Fruit fly (Drosophila melanogaster) whole organism, embryonic: ENCODE measurements around the gene Mco4.

ENCODE experiments used
- Atf6 ChIP-seq: fragments of 200-800 bp; sonication (Bioruptor generic); IDR thresholded peaks from 2 replicates; pipeline ENCODE4 v1.3.6; 2022; ENCODE audit warnings: missing biosample characterization, missing genetic modification characterization
- B-H1 ChIP-seq: fragments of 200-800 bp; sonication (Bioruptor generic); IDR thresholded peaks from 3 replicates; pipeline ENCODE4 v1.3.6; 2022; ENCODE audit warnings: missing biosample characterization, missing genetic modification characterization
- CG10147 ChIP-seq: fragments of 200-800 bp; sonication (Bioruptor generic); optimal IDR thresholded peaks from 2 replicates; lab custom pipeline; 2019; ENCODE audit warnings: missing biosample characterization, mild to moderate bottlenecking, missing genetic modification characterization, moderate library complexity
- CG11398 ChIP-seq: fragments of 200-800 bp; sonication (Bioruptor generic); optimal IDR thresholded peaks from 2 replicates; lab custom pipeline; 2016; ENCODE audit warnings: missing biosample characterization, missing genetic modification characterization
- CG11695 ChIP-seq: fragments of 200-800 bp; sonication (Bioruptor generic); IDR thresholded peaks from 3 replicates; pipeline ENCODE4 v1.3.6; 2022; ENCODE audit warnings: missing biosample characterization, missing genetic modification characterization
- CG1233 ChIP-seq: fragments of 200-800 bp; sonication (Bioruptor generic); optimal IDR thresholded peaks from 4 replicates; lab custom pipeline; 2018; ENCODE audit warnings: missing biosample characterization, mild to moderate bottlenecking, missing genetic modification characterization
- CG13624 ChIP-seq: fragments of 200-800 bp; sonication (Bioruptor generic); optimal IDR thresholded peaks from 2 replicates; lab custom pipeline; 2016; ENCODE audit warnings: missing biosample characterization, missing genetic modification characterization
- CG15269 ChIP-seq: fragments of 200-800 bp; sonication (Bioruptor generic); optimal IDR thresholded peaks from 2 replicates; lab custom pipeline; 2018; ENCODE audit warnings: missing biosample characterization, mild to moderate bottlenecking, missing genetic modification characterization, moderate library complexity
- CG16779 ChIP-seq: fragments of 200-800 bp; sonication (Bioruptor generic); IDR thresholded peaks from 2 replicates; pipeline ENCODE4 v1.3.6; 2022; ENCODE audit warnings: missing biosample characterization, missing genetic modification characterization
- CG18764 ChIP-seq: fragments of 200-800 bp; sonication (Bioruptor generic); optimal IDR thresholded peaks from 3 replicates; lab custom pipeline; 2016; ENCODE audit warnings: missing biosample characterization, missing genetic modification characterization
- CG2120 ChIP-seq: fragments of 200-800 bp; sonication (Bioruptor generic); optimal IDR thresholded peaks from 3 replicates; lab custom pipeline; 2016; ENCODE audit warnings: missing biosample characterization, missing genetic modification characterization
- CG30403 ChIP-seq: fragments of 200-800 bp; sonication (Bioruptor generic); optimal IDR thresholded peaks from 3 replicates; lab custom pipeline; 2016; ENCODE audit warnings: missing biosample characterization, missing genetic modification characterization
- CG33213 ChIP-seq: fragments of 200-800 bp; sonication (Bioruptor generic); optimal IDR thresholded peaks from 3 replicates; lab custom pipeline; 2016; ENCODE audit warnings: missing biosample characterization, missing genetic modification characterization
- CG3847 ChIP-seq: fragments of 200-800 bp; sonication (Bioruptor generic); IDR thresholded peaks from 2 replicates; pipeline ENCODE4 v1.3.6; 2022; ENCODE audit warnings: missing biosample characterization, missing genetic modification characterization
- CG4820 ChIP-seq: fragments of 200-800 bp; sonication (Bioruptor generic); optimal IDR thresholded peaks from 3 replicates; lab custom pipeline; 2016; ENCODE audit warnings: missing biosample characterization, missing genetic modification characterization
- CG8944 ChIP-seq: fragments of 200-800 bp; sonication (Bioruptor generic); optimal IDR thresholded peaks from 3 replicates; lab custom pipeline; 2016; ENCODE audit warnings: missing biosample characterization, missing genetic modification characterization
- CG9609 ChIP-seq: fragments of 200-800 bp; sonication (Bioruptor generic); optimal IDR thresholded peaks from 3 replicates; lab custom pipeline; 2016; ENCODE audit warnings: missing biosample characterization, missing genetic modification characterization
- CHES-1-like ChIP-seq: fragments of 200-800 bp; sonication (Bioruptor generic); optimal IDR thresholded peaks from 2 replicates; lab custom pipeline; 2016; ENCODE audit warnings: missing biosample characterization, missing genetic modification characterization
- Dad ChIP-seq: fragments of 200-800 bp; sonication (Bioruptor generic); optimal IDR thresholded peaks from 3 replicates; lab custom pipeline; 2016; ENCODE audit warnings: missing biosample characterization, missing genetic modification characterization
- Drgx ChIP-seq: fragments of 200-800 bp; sonication (Bioruptor generic); IDR thresholded peaks from 2 replicates; pipeline ENCODE4 v1.3.6; 2022; ENCODE audit warnings: missing biosample characterization, missing genetic modification characterization
- Gug ChIP-seq: fragments of 200-800 bp; sonication (Bioruptor generic); IDR thresholded peaks from 4 replicates; pipeline ENCODE4 v1.3.6; 2022; ENCODE audit warnings: missing biosample characterization, missing genetic modification characterization
- HLH54F ChIP-seq: fragments of 200-800 bp; sonication (Bioruptor generic); optimal IDR thresholded peaks from 3 replicates; lab custom pipeline; 2016; ENCODE audit warnings: missing biosample characterization, missing genetic modification characterization
- MBD-R2 ChIP-seq: fragments of 200-800 bp; sonication (Bioruptor generic); IDR thresholded peaks from 2 replicates; pipeline ENCODE4 v1.3.6; 2022; ENCODE audit warnings: missing biosample characterization, missing genetic modification characterization
- Meics ChIP-seq: fragments of 200-800 bp; sonication (Bioruptor generic); optimal IDR thresholded peaks from 2 replicates; lab custom pipeline; 2017; ENCODE audit warnings: missing biosample characterization, mild to moderate bottlenecking, missing genetic modification characterization
- Mes4 ChIP-seq: fragments of 200-800 bp; sonication (Bioruptor generic); optimal IDR thresholded peaks from 2 replicates; lab custom pipeline; 2016; ENCODE audit warnings: missing biosample characterization, missing genetic modification characterization
- Oli ChIP-seq: fragments of 200-800 bp; sonication (Bioruptor generic); optimal IDR thresholded peaks from 2 replicates; lab custom pipeline; 2018; ENCODE audit warnings: missing biosample characterization, mild to moderate bottlenecking, missing genetic modification characterization, moderate library complexity
- Ptx1 ChIP-seq: fragments of 200-800 bp; sonication (Bioruptor generic); IDR thresholded peaks from 2 replicates; pipeline ENCODE4 v1.3.6; 2022; ENCODE audit warnings: missing biosample characterization, missing genetic modification characterization
- Ssrp ChIP-seq: fragments of 200-800 bp; sonication (Bioruptor generic); optimal IDR thresholded peaks from 2 replicates; lab custom pipeline; 2018; ENCODE audit warnings: missing biosample characterization, mild to moderate bottlenecking, missing genetic modification characterization, moderate library complexity
- Trl ChIP-seq, 3 experiments: fragments of >200 bp in 2 of 3; fragments of 200-800 bp in 1 of 3; sonication (Bioruptor generic) in 1 of 3; optimal IDR thresholded peaks; 2 replicates in 1 of 3; 3 replicates in 2 of 3; lab custom pipeline; 2016 to 2017; ENCODE audit warnings: missing biosample characterization in 1 of 3, missing genetic modification characterization in 1 of 3
- Vsx1 ChIP-seq: fragments of 200-800 bp; sonication (Bioruptor generic); optimal IDR thresholded peaks from 2 replicates; lab custom pipeline; 2017; ENCODE audit warnings: missing biosample characterization, mild to moderate bottlenecking, missing genetic modification characterization, missing genetic modification reagents
- ab ChIP-seq: fragments of 200-800 bp; sonication (Bioruptor generic); optimal IDR thresholded peaks from 2 replicates; lab custom pipeline; 2016; ENCODE audit warnings: missing biosample characterization, missing genetic modification characterization
- ac ChIP-seq: fragments of 200-800 bp; sonication (Bioruptor generic); optimal IDR thresholded peaks from 3 replicates; lab custom pipeline; 2017; ENCODE audit warnings: missing biosample characterization, mild to moderate bottlenecking, missing genetic modification characterization
- ash1 ChIP-seq: fragments of 200-800 bp; sonication (Bioruptor generic); optimal IDR thresholded peaks from 2 replicates; lab custom pipeline; 2018; ENCODE audit warnings: missing biosample characterization, mild to moderate bottlenecking, missing genetic modification characterization
- btn ChIP-seq: fragments of 200-800 bp; sonication (Bioruptor generic); optimal IDR thresholded peaks from 2 replicates; lab custom pipeline; 2016; ENCODE audit warnings: missing biosample characterization, missing genetic modification characterization
- caup ChIP-seq: fragments of 200-800 bp; sonication (Bioruptor generic); optimal IDR thresholded peaks from 3 replicates; lab custom pipeline; 2017; ENCODE audit warnings: missing biosample characterization, mild to moderate bottlenecking, missing genetic modification characterization, moderate library complexity; ENCODE audit not compliant: severe bottlenecking
- crc ChIP-seq: fragments of 200-800 bp; sonication (Bioruptor generic); optimal IDR thresholded peaks from 2 replicates; lab custom pipeline; 2016; ENCODE audit warnings: missing biosample characterization, missing genetic modification characterization
- danr ChIP-seq: fragments of 200-800 bp; sonication (Bioruptor generic); IDR thresholded peaks from 2 replicates; pipeline ENCODE4 v1.3.6; 2022; ENCODE audit warnings: missing biosample characterization, missing genetic modification characterization
- disco-r ChIP-seq: fragments of 200-800 bp; sonication (Bioruptor generic); optimal IDR thresholded peaks from 2 replicates; lab custom pipeline; 2016; ENCODE audit warnings: missing biosample characterization, missing genetic modification characterization
- gce ChIP-seq: fragments of 200-800 bp; sonication (Bioruptor generic); IDR thresholded peaks from 3 replicates; pipeline ENCODE4 v1.3.6; 2022; ENCODE audit warnings: missing biosample characterization, missing genetic modification characterization
- gem ChIP-seq: fragments of 200-800 bp; sonication (Bioruptor generic); optimal IDR thresholded peaks from 2 replicates; lab custom pipeline; 2019; ENCODE audit warnings: missing biosample characterization, mild to moderate bottlenecking, missing genetic modification characterization, moderate library complexity
- jigr1 ChIP-seq: fragments of 200-800 bp; sonication (Bioruptor generic); IDR thresholded peaks from 3 replicates; pipeline ENCODE4 v1.3.6; 2022; ENCODE audit warnings: missing biosample characterization, missing genetic modification characterization
- jing ChIP-seq: fragments of 200-800 bp; sonication (Bioruptor generic); optimal IDR thresholded peaks from 2 replicates; lab custom pipeline; 2018; ENCODE audit warnings: missing biosample characterization, mild to moderate bottlenecking, missing genetic modification characterization
- kni ChIP-seq: fragments of 200-800 bp; sonication (Bioruptor generic); optimal IDR thresholded peaks from 3 replicates; lab custom pipeline; 2017; ENCODE audit warnings: mild to moderate bottlenecking, missing biosample characterization, missing genetic modification reagents, missing genetic modification characterization
- mam ChIP-seq: fragments of 200-800 bp; sonication (Bioruptor generic); optimal IDR thresholded peaks from 3 replicates; lab custom pipeline; 2016; ENCODE audit warnings: missing biosample characterization, missing genetic modification characterization
- org-1 ChIP-seq: fragments of 200-800 bp; sonication (Bioruptor generic); optimal IDR thresholded peaks from 2 replicates; lab custom pipeline; 2017; ENCODE audit warnings: missing biosample characterization, missing genetic modification characterization
- pfk ChIP-seq: fragments of 200-800 bp; sonication (Bioruptor generic); optimal IDR thresholded peaks from 2 replicates; lab custom pipeline; 2018; ENCODE audit warnings: missing biosample characterization, mild to moderate bottlenecking, missing genetic modification characterization, moderate library complexity
- pzg ChIP-seq: fragments of 200-800 bp; sonication (Bioruptor generic); optimal IDR thresholded peaks from 3 replicates; lab custom pipeline; 2018; ENCODE audit warnings: missing biosample characterization, mild to moderate bottlenecking, missing genetic modification characterization, moderate library complexity
- stc ChIP-seq: fragments of 200-800 bp; sonication (Bioruptor generic); IDR thresholded peaks from 2 replicates; pipeline ENCODE4 v1.3.6; 2022; ENCODE audit warnings: missing biosample characterization, missing genetic modification characterization
- vnd ChIP-seq: fragments of 200-800 bp; sonication (Bioruptor generic); IDR thresholded peaks from 3 replicates; pipeline ENCODE4 v1.3.6; 2022; ENCODE audit warnings: missing biosample characterization, missing genetic modification characterization; ENCODE audit not compliant: partially characterized antibody

Gene Mco4

DNA sequence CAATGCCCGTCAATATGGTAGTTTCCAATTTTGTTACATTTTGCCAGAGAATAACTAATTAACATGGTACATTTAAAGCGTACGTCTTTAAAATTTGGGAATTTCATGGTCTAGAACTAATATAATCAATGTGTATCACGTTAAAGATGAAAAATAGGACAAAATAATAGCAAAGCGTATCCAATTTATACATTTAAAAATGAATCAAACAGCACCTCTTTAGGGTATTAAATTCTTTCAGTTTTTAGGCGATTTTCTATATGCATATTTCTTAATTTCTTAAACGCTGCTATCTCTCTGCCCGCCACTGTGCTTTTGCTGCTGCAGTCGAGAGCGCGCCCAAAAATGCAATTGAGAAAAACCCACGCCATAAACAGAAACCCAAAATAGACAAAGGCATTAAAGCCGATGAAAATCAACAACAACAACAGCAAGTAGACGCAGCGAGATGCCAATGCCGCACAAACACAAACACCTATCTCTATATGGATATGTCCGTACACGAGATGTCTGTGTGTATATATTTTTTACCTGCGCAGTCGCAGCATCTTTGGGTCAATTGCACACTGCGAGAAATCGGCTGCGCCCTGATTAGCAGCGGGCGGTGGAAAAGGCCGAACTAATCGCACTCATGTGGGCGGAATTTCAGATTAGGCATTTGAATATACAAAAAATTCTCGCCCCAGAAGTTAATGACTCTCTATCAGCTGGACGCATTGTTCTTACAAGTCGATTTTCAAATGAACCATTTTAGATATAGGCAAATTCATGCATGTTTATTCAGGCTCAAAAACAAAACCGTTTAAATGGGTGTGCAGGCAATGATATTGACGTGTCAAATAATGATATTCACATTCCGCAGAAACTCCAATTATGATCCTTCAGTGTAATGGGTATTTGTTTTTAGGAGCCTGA lies 26.6 kb downstream of the Mco4 start (continued):
- TF ChIP-seq CG10147 (GFP tag; lab: Kevin White, UChicago) (no peak), Drgx (GFP tag; lab: Robert Waterston, UW) (peak; percentile 57), CG33213 (peak; percentile 15), HLH54F (no peak), CG16779 (GFP tag; lab: Robert Waterston, UW) (no peak), CG15269 (tag; lab: Kevin White, UChicago) (peak; percentile 62), Dad (GFP tag; lab: Kevin White, UChicago) (no peak), ash1 (GFP tag; lab: Kevin White, UChicago) (no peak), CG4820 (GFP tag; lab: Kevin White, UChicago) (peak; percentile 54), danr (GFP tag; lab: Robert Waterston, UW) (no peak), Atf6 (GFP tag; lab: Robert Waterston, UW) (no peak), Ssrp (tag; lab: Kevin White, UChicago) (peak; percentile 67), gce (GFP tag; lab: Robert Waterston, UW) (no peak), jing (GFP tag; lab: Kevin White, UChicago) (peak; percentile 51), mam (GFP tag; lab: Kevin White, UChicago) (no peak), disco-r (GFP tag; lab: Kevin White, UChicago) (no peak), pfk (GFP tag; lab: Kevin White, UChicago) (no peak), ab (GFP tag; lab: Kevin White, UChicago) (no peak), Gug (GFP tag; lab: Robert Waterston, UW) (no peak; the same call in 3 of the 4 replicates), Ptx1 (0 out of 2 replicates have a peak, but pooled peaks have one; percentile 20), stc (GFP tag; lab: Robert Waterston, UW) (no peak), org-1 (GFP tag; lab: Kevin White, UChicago) (peak; percentile 47), CG13624 (no peak), Oli (tag; lab: Kevin White, UChicago) (peak; percentile 84), vnd (GFP tag; lab: Robert Waterston, UW) (no peak), CG1233 (peak; percentile 42), B-H1 (no peak), CG2120 (GFP tag; lab: Kevin White, UChicago) (no peak), btn (GFP tag; lab: Kevin White, UChicago) (no peak), CG8944 (peak; percentile 1), Mes4 (GFP tag; lab: Kevin White, UChicago) (peak; percentile 28), Meics (GFP tag; lab: Kevin White, UChicago) (no peak), caup (GFP tag; lab: Kevin White, UChicago) (no peak), CG9609 (GFP tag; lab: Kevin White, UChicago) (peak; percentile 8), CG3847 (GFP tag; lab: Robert Waterston, UW) (no peak), pzg (no peak), gem (peak; percentile 84), kni (peak; percentile 66), ac (GFP tag; lab: Kevin White, UChicago) (peak; percentile 53), Trl (optimal IDR thresholded peaks at IDR 0.05; lab: Kevin White, UChicago) (no peak), Trl (GFP tag; optimal IDR thresholded peaks at IDR 0.05; lab: Kevin White, UChicago) (peak; percentile 10), MBD-R2 (GFP tag; lab: Robert Waterston, UW) (no peak), jigr1 (peak; percentile 20; the same call in 1 of the 3 replicates), CG30403 (peak; percentile 56), CG18764 (GFP tag; lab: Kevin White, UChicago) (peak; percentile 6), CHES-1-like (GFP tag; lab: Kevin White, UChicago) (no peak), CG11398 (no peak), Vsx1 (peak; percentile 22), CG11695 (GFP tag; lab: Robert Waterston, UW) (peak; percentile 22; the same call in 1 of the 3 replicates), crc (GFP tag; lab: Kevin White, UChicago) (no peak)
